Fruit fly (Drosophila melanogaster) whole organism, embryonic: ENCODE data around the gene IntS9.

Experiments used
- Antp ChIP-seq: fragments of 200-800 bp; sonication (Bioruptor generic); optimal IDR thresholded peaks from 3 replicates; lab custom pipeline; 2016; ENCODE audit warnings: missing biosample characterization, missing genetic modification characterization
- Asciz ChIP-seq: fragments of 200-800 bp; sonication (Bioruptor generic); optimal IDR thresholded peaks from 2 replicates; lab custom pipeline; 2017; ENCODE audit warnings: missing biosample characterization, mild to moderate bottlenecking, missing genetic modification characterization, missing genetic modification reagents
- CG10267 ChIP-seq: fragments of 200-800 bp; sonication (Bioruptor generic); optimal IDR thresholded peaks from 2 replicates; lab custom pipeline; 2018; ENCODE audit warnings: missing biosample characterization, mild to moderate bottlenecking, missing genetic modification characterization, moderate library complexity
- CG10462 ChIP-seq: fragments of 200-800 bp; sonication (Bioruptor generic); optimal IDR thresholded peaks from 2 replicates; lab custom pipeline; 2016; ENCODE audit warnings: missing biosample characterization, missing genetic modification characterization
- CG12769 ChIP-seq: fragments of 200-800 bp; sonication (Bioruptor generic); optimal IDR thresholded peaks from 2 replicates; lab custom pipeline; 2019; ENCODE audit warnings: missing biosample characterization, mild to moderate bottlenecking, missing genetic modification characterization, moderate library complexity
- CG13624 ChIP-seq: fragments of 200-800 bp; sonication (Bioruptor generic); optimal IDR thresholded peaks from 2 replicates; lab custom pipeline; 2016; ENCODE audit warnings: missing biosample characterization, missing genetic modification characterization
- CG14050 ChIP-seq: fragments of 200-800 bp; sonication (Bioruptor generic); IDR thresholded peaks from 3 replicates; pipeline ENCODE4 v1.3.6; 2022; ENCODE audit warnings: missing biosample characterization, missing genetic modification characterization
- CG1602 ChIP-seq: fragments of 200-800 bp; sonication (Bioruptor generic); optimal IDR thresholded peaks from 3 replicates; lab custom pipeline; 2016; ENCODE audit warnings: missing biosample characterization, missing genetic modification characterization
- CG1603 ChIP-seq: fragments of 200-800 bp; sonication (Bioruptor generic); optimal IDR thresholded peaks from 2 replicates; lab custom pipeline; 2019; ENCODE audit warnings: missing biosample characterization, mild to moderate bottlenecking, missing genetic modification characterization, moderate library complexity
- CG30431 ChIP-seq: fragments of 200-800 bp; sonication (Bioruptor generic); optimal IDR thresholded peaks from 2 replicates; lab custom pipeline; 2017; ENCODE audit warnings: missing biosample characterization, missing genetic modification characterization
- CG31388 ChIP-seq: fragments of 200-800 bp; sonication (Bioruptor generic); optimal IDR thresholded peaks from 2 replicates; lab custom pipeline; 2016; ENCODE audit warnings: missing biosample characterization, missing genetic modification characterization
- CG31441 ChIP-seq: fragments of 200-800 bp; sonication (Bioruptor generic); IDR thresholded peaks from 2 replicates; pipeline ENCODE4 v1.3.6; 2022; ENCODE audit warnings: missing biosample characterization, missing genetic modification characterization
- CG34422 ChIP-seq: fragments of 200-800 bp; sonication (Bioruptor generic); IDR thresholded peaks from 3 replicates; pipeline ENCODE4 v1.3.6; 2022; ENCODE audit warnings: missing biosample characterization, missing genetic modification characterization
- CG3847 ChIP-seq: fragments of 200-800 bp; sonication (Bioruptor generic); IDR thresholded peaks from 2 replicates; pipeline ENCODE4 v1.3.6; 2022; ENCODE audit warnings: missing biosample characterization, missing genetic modification characterization
- CG3995 ChIP-seq: fragments of 200-800 bp; sonication (Bioruptor generic); optimal IDR thresholded peaks from 3 replicates; lab custom pipeline; 2016; ENCODE audit warnings: missing biosample characterization, missing genetic modification characterization
- CG5953 ChIP-seq: fragments of 200-800 bp; sonication (Bioruptor generic); IDR thresholded peaks from 2 replicates; pipeline ENCODE4 v1.3.6; 2022; ENCODE audit warnings: missing biosample characterization, missing genetic modification characterization
- CG6689 ChIP-seq: fragments of 200-800 bp; sonication (Bioruptor generic); IDR thresholded peaks from 2 replicates; pipeline ENCODE4 v1.3.6; 2022; ENCODE audit warnings: missing biosample characterization, missing genetic modification characterization
- CG6765 ChIP-seq: fragments of 200-800 bp; sonication (Bioruptor generic); optimal IDR thresholded peaks from 3 replicates; lab custom pipeline; 2017; ENCODE audit warnings: missing biosample characterization, mild to moderate bottlenecking, missing genetic modification characterization
- CG8290 ChIP-seq, 3 experiments: fragments of 200-800 bp; sonication (Bioruptor generic); optimal IDR thresholded peaks; 2 replicates each; lab custom pipeline; 2016 to 2019; ENCODE audit warnings: missing biosample characterization in 3 of 3, missing genetic modification characterization in 3 of 3, mild to moderate bottlenecking in 2 of 3, moderate library complexity in 1 of 3
- CG8944 ChIP-seq: fragments of 200-800 bp; sonication (Bioruptor generic); optimal IDR thresholded peaks from 3 replicates; lab custom pipeline; 2016; ENCODE audit warnings: missing biosample characterization, missing genetic modification characterization
- Dad ChIP-seq: fragments of 200-800 bp; sonication (Bioruptor generic); optimal IDR thresholded peaks from 3 replicates; lab custom pipeline; 2016; ENCODE audit warnings: missing biosample characterization, missing genetic modification characterization
- Dip2 ChIP-seq: fragments of 200-800 bp; sonication (Bioruptor generic); IDR thresholded peaks from 2 replicates; pipeline ENCODE4 v1.3.6; 2022; ENCODE audit warnings: missing biosample characterization, missing genetic modification characterization
- Dp ChIP-seq: fragments of 200-800 bp; sonication (Bioruptor generic); optimal IDR thresholded peaks from 2 replicates; lab custom pipeline; 2018; ENCODE audit warnings: missing biosample characterization, mild to moderate bottlenecking, missing genetic modification characterization, moderate library complexity
- Drgx ChIP-seq: fragments of 200-800 bp; sonication (Bioruptor generic); IDR thresholded peaks from 2 replicates; pipeline ENCODE4 v1.3.6; 2022; ENCODE audit warnings: missing biosample characterization, missing genetic modification characterization
- Gsc ChIP-seq: fragments of 200-800 bp; sonication (Bioruptor generic); IDR thresholded peaks from 2 replicates; pipeline ENCODE4 v1.3.6; 2022; ENCODE audit warnings: missing biosample characterization, missing genetic modification characterization
- H15 ChIP-seq: fragments of 200-800 bp; sonication (Bioruptor generic); IDR thresholded peaks from 3 replicates; pipeline ENCODE4 v1.3.6; 2022; ENCODE audit warnings: missing biosample characterization, missing genetic modification characterization
- H2.0 ChIP-seq: fragments of 200-800 bp; sonication (Bioruptor generic); IDR thresholded peaks from 2 replicates; pipeline ENCODE4 v1.3.6; 2022; ENCODE audit warnings: missing biosample characterization, missing genetic modification characterization
- Hmx ChIP-seq: fragments of 200-800 bp; sonication (Bioruptor generic); optimal IDR thresholded peaks from 2 replicates; lab custom pipeline; 2016; ENCODE audit warnings: missing biosample characterization, missing genetic modification characterization
- Jarid2 ChIP-seq: fragments of 200-800 bp; sonication (Bioruptor generic); optimal IDR thresholded peaks from 3 replicates; lab custom pipeline; 2017; ENCODE audit warnings: mild to moderate bottlenecking, missing biosample characterization, missing genetic modification reagents, missing genetic modification characterization
- Max ChIP-seq: fragments of 200-800 bp; sonication (Bioruptor generic); optimal IDR thresholded peaks from 2 replicates; lab custom pipeline; 2016; ENCODE audit warnings: missing biosample characterization, mild to moderate bottlenecking, missing genetic modification characterization
- NK7.1 ChIP-seq: fragments of 200-800 bp; sonication (Bioruptor generic); optimal IDR thresholded peaks from 3 replicates; lab custom pipeline; 2016; ENCODE audit warnings: missing biosample characterization, missing genetic modification characterization
- Nf-YA ChIP-seq: fragments of 200-800 bp; sonication (Bioruptor generic); IDR thresholded peaks from 2 replicates; pipeline ENCODE4 v1.3.6; 2022; ENCODE audit warnings: missing biosample characterization, missing genetic modification characterization
- PHDP ChIP-seq: fragments of 200-800 bp; sonication (Bioruptor generic); optimal IDR thresholded peaks from 3 replicates; lab custom pipeline; 2018; ENCODE audit warnings: missing biosample characterization, mild to moderate bottlenecking, missing genetic modification characterization, moderate library complexity
- al ChIP-seq: fragments of 200-800 bp; sonication (Bioruptor generic); IDR thresholded peaks from 2 replicates; pipeline ENCODE4 v1.3.6; 2022; ENCODE audit warnings: missing biosample characterization, missing genetic modification characterization
- ash1 ChIP-seq: fragments of 200-800 bp; sonication (Bioruptor generic); optimal IDR thresholded peaks from 2 replicates; lab custom pipeline; 2018; ENCODE audit warnings: missing biosample characterization, mild to moderate bottlenecking, missing genetic modification characterization
- cg ChIP-seq: fragments of 200-800 bp; sonication (Bioruptor generic); optimal IDR thresholded peaks from 3 replicates; lab custom pipeline; 2019; ENCODE audit warnings: missing biosample characterization, mild to moderate bottlenecking, missing genetic modification characterization, moderate library complexity
- crc ChIP-seq: fragments of 200-800 bp; sonication (Bioruptor generic); optimal IDR thresholded peaks from 2 replicates; lab custom pipeline; 2016; ENCODE audit warnings: missing biosample characterization, missing genetic modification characterization
- da ChIP-seq: fragments of 200-800 bp; sonication (Bioruptor generic); optimal IDR thresholded peaks from 2 replicates; lab custom pipeline; 2016; ENCODE audit warnings: missing biosample characterization, missing genetic modification characterization
- dm ChIP-seq: fragments of 200-800 bp; sonication (Bioruptor generic); optimal IDR thresholded peaks from 3 replicates; lab custom pipeline; 2016; ENCODE audit warnings: missing biosample characterization, missing genetic modification characterization
- en ChIP-seq: fragments of 200-800 bp; sonication (Bioruptor generic); optimal IDR thresholded peaks from 2 replicates; lab custom pipeline; 2016; ENCODE audit warnings: missing biosample characterization, missing genetic modification characterization
- gcm ChIP-seq: fragments of 200-800 bp; sonication (Bioruptor generic); optimal IDR thresholded peaks from 2 replicates; lab custom pipeline; 2019; ENCODE audit warnings: missing biosample characterization, mild to moderate bottlenecking, missing genetic modification characterization, moderate library complexity
- gsb-n ChIP-seq: fragments of 200-800 bp; sonication (Bioruptor generic); optimal IDR thresholded peaks from 3 replicates; lab custom pipeline; 2018; ENCODE audit warnings: missing biosample characterization, mild to moderate bottlenecking, missing genetic modification characterization
- hb ChIP-seq: fragments of 200-800 bp; sonication (Bioruptor generic); IDR thresholded peaks from 3 replicates; pipeline ENCODE4 v1.3.6; 2022; ENCODE audit warnings: missing biosample characterization, missing genetic modification characterization; ENCODE audit not compliant: partially characterized antibody
- hth ChIP-seq: fragments of >200 bp; optimal IDR thresholded peaks from 2 replicates; lab custom pipeline; 2017; ENCODE audit warnings: inconsistent platforms
- kah ChIP-seq: fragments of 200-800 bp; sonication (Bioruptor generic); optimal IDR thresholded peaks from 2 replicates; lab custom pipeline; 2018; ENCODE audit warnings: missing biosample characterization, mild to moderate bottlenecking, missing genetic modification characterization
- mam ChIP-seq: fragments of 200-800 bp; sonication (Bioruptor generic); optimal IDR thresholded peaks from 3 replicates; lab custom pipeline; 2016; ENCODE audit warnings: missing biosample characterization, missing genetic modification characterization
- pho ChIP-seq: fragments of 200-800 bp; sonication (Bioruptor generic); optimal IDR thresholded peaks from 2 replicates; lab custom pipeline; 2016; ENCODE audit warnings: missing biosample characterization, missing genetic modification characterization
- phol ChIP-seq: fragments of 200-800 bp; sonication (Bioruptor generic); optimal IDR thresholded peaks from 3 replicates; lab custom pipeline; 2018; ENCODE audit warnings: missing biosample characterization, mild to moderate bottlenecking, missing genetic modification characterization, moderate library complexity
- pita ChIP-seq: fragments of 200-800 bp; sonication (Bioruptor generic); optimal IDR thresholded peaks from 2 replicates; lab custom pipeline; 2017; ENCODE audit warnings: missing biosample characterization, mild to moderate bottlenecking, missing genetic modification characterization
- pzg ChIP-seq: fragments of 200-800 bp; sonication (Bioruptor generic); optimal IDR thresholded peaks from 3 replicates; lab custom pipeline; 2018; ENCODE audit warnings: missing biosample characterization, mild to moderate bottlenecking, missing genetic modification characterization, moderate library complexity
- sens-2 ChIP-seq: fragments of 200-800 bp; sonication (Bioruptor generic); IDR thresholded peaks from 2 replicates; pipeline ENCODE4 v1.3.6; 2022; ENCODE audit warnings: missing biosample characterization, missing genetic modification characterization
- sim ChIP-seq: fragments of 200-800 bp; sonication (Bioruptor generic); IDR thresholded peaks from 2 replicates; pipeline ENCODE4 v1.3.6; 2022; ENCODE audit warnings: missing biosample characterization, missing genetic modification characterization
- tll ChIP-seq, 2 experiments: fragments of 200-800 bp in 1 of 2; fragments of >200 bp in 1 of 2; sonication (Bioruptor generic) in 1 of 2; optimal IDR thresholded peaks; 2 replicates each; lab custom pipeline; 2017 to 2019; ENCODE audit warnings: missing biosample characterization in 2 of 2, missing genetic modification characterization in 2 of 2, mild to moderate bottlenecking in 1 of 2, moderate library complexity in 1 of 2

IntS9 gene

DNA sequence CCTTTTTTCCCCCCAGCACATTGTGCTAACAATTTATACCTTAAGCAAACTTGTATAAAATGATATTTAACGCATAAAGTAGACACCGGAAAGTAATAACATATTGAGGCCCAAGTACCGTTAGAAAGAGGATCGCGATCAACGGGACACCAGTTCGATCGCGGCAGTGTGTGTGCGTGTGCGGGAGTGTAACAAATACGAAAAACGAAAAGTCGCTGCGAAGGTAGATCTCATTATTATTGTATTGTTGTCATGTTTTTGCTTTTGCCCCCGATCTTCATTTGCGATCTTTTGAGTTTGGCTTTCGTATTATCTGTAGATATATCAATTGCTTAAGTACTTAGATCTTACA, 26.6 kb upstream of the IntS9 start (continued):
- TF ChIP-seq CG1603 (tag; lab: Kevin White, UChicago), result peak; percentile 44
- TF ChIP-seq CG1602 (GFP tag; lab: Kevin White, UChicago), result no peak
- peak; percentile 57 for TF ChIP-seq cg (GFP tag; lab: Kevin White, UChicago)
- no peak for TF ChIP-seq CG10267 (tag; lab: Kevin White, UChicago)
- peak; percentile 3; the same call in 1 of the 3 replicates for TF ChIP-seq CG34422 (GFP tag; lab: Robert Waterston, UW)
- no peak for TF ChIP-seq hb (GFP tag; lab: Robert Waterston, UW)
- TF ChIP-seq CG3847 (GFP tag; lab: Robert Waterston, UW), result no peak
- no peak for TF ChIP-seq CG6765 (GFP tag; lab: Kevin White, UChicago)
- no peak for TF ChIP-seq kah (GFP tag; lab: Kevin White, UChicago)
- no peak for TF ChIP-seq CG3995 (GFP tag; lab: Kevin White, UChicago)
- TF ChIP-seq pzg (GFP tag; lab: Kevin White, UChicago), result no peak
- no peak for TF ChIP-seq crc (GFP tag; lab: Kevin White, UChicago)
- TF ChIP-seq sim (GFP tag; lab: Robert Waterston, UW), result no peak
- TF ChIP-seq hth (lab: Kevin White, UChicago), result no peak
- no peak for TF ChIP-seq Asciz
- no peak for TF ChIP-seq CG13624 (GFP tag; lab: Kevin White, UChicago)
- no peak for TF ChIP-seq mam (GFP tag; lab: Kevin White, UChicago)
- no peak for TF ChIP-seq tll (GFP tag; optimal IDR thresholded peaks at IDR 0.05; lab: Kevin White, UChicago)
- TF ChIP-seq CG8944, result no peak
- no peak for TF ChIP-seq gsb-n (tag; lab: Kevin White, UChicago)
- TF ChIP-seq ash1 (GFP tag; lab: Kevin White, UChicago), result no peak
- TF ChIP-seq Jarid2 (GFP tag; lab: Kevin White, UChicago), result no peak
- TF ChIP-seq dm (GFP tag; lab: Kevin White, UChicago), result no peak
- TF ChIP-seq NK7.1, result no peak
- TF ChIP-seq gcm (GFP tag; lab: Kevin White, UChicago), result no peak
- TF ChIP-seq Nf-YA, result no peak
- no peak for TF ChIP-seq sens-2
- no peak for TF ChIP-seq CG31441
- no peak for TF ChIP-seq phol (tag; lab: Kevin White, UChicago)
- TF ChIP-seq Max (GFP tag; lab: Kevin White, UChicago), result no peak
- TF ChIP-seq Drgx (GFP tag; lab: Robert Waterston, UW), result 0 out of 2 replicates have a peak, but pooled peaks have one; percentile 29
- no peak for TF ChIP-seq al
- no peak for TF ChIP-seq Gsc
- no peak for TF ChIP-seq CG8290 (GFP tag; optimal IDR thresholded peaks at IDR 0.05; lab: Kevin White, UChicago)
- no peak for TF ChIP-seq CG8290 (tag; optimal IDR thresholded peaks at IDR 0.05; lab: Kevin White, UChicago)
- TF ChIP-seq CG5953 (GFP tag; lab: Robert Waterston, UW), result no peak
- TF ChIP-seq PHDP, result no peak
- TF ChIP-seq CG30431 (GFP tag; lab: Kevin White, UChicago), result no peak
- no peak for TF ChIP-seq Antp (GFP tag; lab: Kevin White, UChicago)
- TF ChIP-seq CG12769 (tag; lab: Kevin White, UChicago), result no peak
- TF ChIP-seq CG10462, result no peak
- no peak for TF ChIP-seq en
- TF ChIP-seq pita (GFP tag; lab: Kevin White, UChicago), result no peak
- TF ChIP-seq CG6689 (GFP tag; lab: Robert Waterston, UW), result no peak
- TF ChIP-seq pho (GFP tag; lab: Kevin White, UChicago), result no peak
- TF ChIP-seq CG14050 (GFP tag; lab: Robert Waterston, UW), result no peak
- TF ChIP-seq H15 (GFP tag; lab: Robert Waterston, UW), result 0 out of 3 replicates have a peak, but pooled peaks have one; percentile 31
- no peak for TF ChIP-seq Dad (GFP tag; lab: Kevin White, UChicago)
- no peak for TF ChIP-seq da (GFP tag; lab: Kevin White, UChicago)
- TF ChIP-seq Dip2, result no peak
- 0 out of 2 replicates have a peak, but pooled peaks have one; percentile 3 for TF ChIP-seq H2.0 (GFP tag; lab: Robert Waterston, UW)
- no peak for TF ChIP-seq CG31388 (GFP tag; lab: Kevin White, UChicago)
- no peak for TF ChIP-seq Hmx
- TF ChIP-seq Dp (GFP tag; lab: Kevin White, UChicago), result no peak
